Fruit fly (Drosophila melanogaster): ENCODE measurements around the gene CG7126.

CG7126 gene

DNA sequence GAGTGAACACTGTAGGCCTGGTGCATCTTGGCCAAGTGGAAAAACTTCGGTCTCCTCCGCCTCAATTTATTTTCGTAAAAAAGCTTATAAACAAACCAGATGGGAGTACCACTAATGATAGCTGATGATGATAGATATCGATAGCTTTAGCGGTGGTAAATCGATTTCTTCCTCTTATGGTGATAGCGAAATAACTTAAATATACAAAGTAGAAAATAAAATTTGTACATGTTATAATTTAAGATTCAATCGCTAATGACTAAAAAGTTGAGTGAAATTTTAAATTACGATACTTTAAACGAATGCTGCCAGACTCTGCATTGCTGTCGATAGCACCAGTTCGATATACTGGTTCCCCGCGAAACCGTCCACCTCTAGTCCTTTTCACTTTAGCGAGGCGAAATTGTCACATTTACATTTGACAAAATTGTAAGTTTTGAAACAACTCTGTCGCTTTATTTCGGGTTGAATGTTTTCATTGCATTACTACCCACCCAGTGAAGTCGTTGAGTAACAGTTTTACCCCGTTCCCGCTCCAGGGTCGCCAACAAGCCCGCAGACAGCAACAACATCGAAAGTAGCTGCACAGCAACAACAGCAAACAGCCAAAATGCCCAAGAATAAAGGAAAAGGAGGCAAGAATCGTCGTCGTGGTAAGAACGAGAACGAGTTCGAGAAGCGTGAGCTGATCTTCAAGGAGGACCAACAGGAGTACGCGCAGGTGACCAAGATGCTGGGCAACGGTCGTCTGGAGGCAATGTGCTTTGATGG, 28.1 kb downstream of the CG7126 start, which contains the start of the genes Vps39 and eIF1A (continued):
- no peak for TF ChIP-seq CG1233 (GFP tag; optimal IDR thresholded peaks at IDR 0.05)
- TF ChIP-seq Poxn (GFP tag; IDR thresholded peaks at IDR 0.05) = no peak
- no peak for TF ChIP-seq Bdp1 (GFP tag; optimal IDR thresholded peaks at IDR 0.05)
- TF ChIP-seq crol (GFP tag; IDR thresholded peaks at IDR 0.05) = no peak
- TF ChIP-seq CG32767 (GFP tag; IDR thresholded peaks at IDR 0.05) = 0 out of 2 replicates have a peak, but pooled peaks have one; percentile 9
- TF ChIP-seq ara (GFP tag; IDR thresholded peaks at IDR 0.05) = no peak
- TF ChIP-seq CG31224 (GFP tag; IDR thresholded peaks at IDR 0.05) = no peak
- TF ChIP-seq Elba2 (GFP tag; optimal IDR thresholded peaks at IDR 0.05) = no peak
- TF ChIP-seq caup (GFP tag; optimal IDR thresholded peaks at IDR 0.05; ENCODE audit: severe bottlenecking) = no peak
- peak; percentile 21 for TF ChIP-seq Dip3 (GFP tag; optimal IDR thresholded peaks at IDR 0.05)
- TF ChIP-seq CG3065 (GFP tag; optimal IDR thresholded peaks at IDR 0.05) = no peak
- no peak for TF ChIP-seq bcd (GFP tag; optimal IDR thresholded peaks at IDR 0.05)
- no peak; the same call in 3 of the 4 replicates for TF ChIP-seq Gug (GFP tag; IDR thresholded peaks at IDR 0.05)
- peak; percentile 92 for TF ChIP-seq Scr (GFP tag; IDR thresholded peaks at IDR 0.05; ENCODE audit: partially characterized antibody)
- no peak for TF ChIP-seq Ssrp (tag; optimal IDR thresholded peaks at IDR 0.05)
- TF ChIP-seq HLHmδ (GFP tag; optimal IDR thresholded peaks at IDR 0.05) = no peak
- TF ChIP-seq CG11456 (GFP tag; IDR thresholded peaks at IDR 0.05) = peak; percentile 35; the same call in 1 of the 3 replicates
- TF ChIP-seq CG11247 (GFP tag; IDR thresholded peaks at IDR 0.05) = no peak
- TF ChIP-seq B-H1 (GFP tag; IDR thresholded peaks at IDR 0.05) = no peak
- peak; percentile 36; the same call in 1 of the 2 replicates for TF ChIP-seq CG6272 (GFP tag; IDR thresholded peaks at IDR 0.05)
- TF ChIP-seq CG12219 (GFP tag; optimal IDR thresholded peaks at IDR 0.05) = no peak
- no peak for TF ChIP-seq exex (tag; optimal IDR thresholded peaks at IDR 0.05)
- no peak for TF ChIP-seq CG7357 (GFP tag; IDR thresholded peaks at IDR 0.05)
- no peak for TF ChIP-seq CG11085 (GFP tag; IDR thresholded peaks at IDR 0.05)
- no peak for TF ChIP-seq ranshi (GFP tag; IDR thresholded peaks at IDR 0.05)
- no peak for TF ChIP-seq Gsc (GFP tag; IDR thresholded peaks at IDR 0.05)
- no peak for TF ChIP-seq ap (GFP tag; IDR thresholded peaks at IDR 0.05)
- no peak for TF ChIP-seq CG30431 (GFP tag; optimal IDR thresholded peaks at IDR 0.05)
- peak; percentile 57 for TF ChIP-seq CG17829 (tag; optimal IDR thresholded peaks at IDR 0.05)
- TF ChIP-seq slp2 (GFP tag; optimal IDR thresholded peaks at IDR 0.05) = no peak
- peak; percentile 92 for TF ChIP-seq knrl (GFP tag; IDR thresholded peaks at IDR 0.05; ENCODE audit: partially characterized antibody)
- TF ChIP-seq bsh (GFP tag; optimal IDR thresholded peaks at IDR 0.05) = peak in 1 of 2 experiments; percentile 6
- no peak for TF ChIP-seq sqz (GFP tag; optimal IDR thresholded peaks at IDR 0.05)
- TF ChIP-seq TFAM (GFP tag; optimal IDR thresholded peaks at IDR 0.05) = no peak
- no peak for TF ChIP-seq CG18619 (GFP tag; optimal IDR thresholded peaks at IDR 0.05)
- TF ChIP-seq CG4282 (GFP tag; optimal IDR thresholded peaks at IDR 0.05) = no peak
- TF ChIP-seq lab (GFP tag; optimal IDR thresholded peaks at IDR 0.05) = no peak
- peak; percentile 43 for TF ChIP-seq CG8924 (tag; optimal IDR thresholded peaks at IDR 0.05)
- TF ChIP-seq Doc3 (GFP tag; IDR thresholded peaks at IDR 0.05; ENCODE audit: partially characterized antibody) = peak; percentile 84
- no peak for TF ChIP-seq sc (optimal IDR thresholded peaks at IDR 0.05)
- no peak for TF ChIP-seq sc (GFP tag; optimal IDR thresholded peaks at IDR 0.05)
- no peak for TF ChIP-seq CG11696 (GFP tag; IDR thresholded peaks at IDR 0.05)
- TF ChIP-seq CG34422 (GFP tag; IDR thresholded peaks at IDR 0.05) = no peak
- peak; percentile 69 for TF ChIP-seq MBD-R2 (GFP tag; IDR thresholded peaks at IDR 0.05)
- peak; percentile 53; the same call in 1 of the 2 replicates for TF ChIP-seq CG7372 (GFP tag; IDR thresholded peaks at IDR 0.05)
- no peak for TF ChIP-seq shn (GFP tag; optimal IDR thresholded peaks at IDR 0.05)
- no peak for TF ChIP-seq CG2889 (GFP tag; IDR thresholded peaks at IDR 0.05)
- no peak for TF ChIP-seq cato (GFP tag; optimal IDR thresholded peaks at IDR 0.05; ENCODE audit: borderline replicate concordance)
- TF ChIP-seq CG3847 (GFP tag; IDR thresholded peaks at IDR 0.05) = peak; percentile 48
- no peak for TF ChIP-seq onecut (GFP tag; IDR thresholded peaks at IDR 0.05)
- TF ChIP-seq H2.0 (GFP tag; IDR thresholded peaks at IDR 0.05) = no peak
